Fruit fly (Drosophila melanogaster) whole organism, embryonic: Measurements from ENCODE around the gene CG15142.

Source experiments
- CG11723 ChIP-seq: fragments of 200-800 bp; sonication (Bioruptor generic); optimal IDR thresholded peaks from 2 replicates; lab custom pipeline; 2017; ENCODE audit warnings: missing biosample characterization, mild to moderate bottlenecking, missing genetic modification characterization
- psq ChIP-seq: fragments of 200-800 bp; sonication (Bioruptor generic); optimal IDR thresholded peaks from 2 replicates; lab custom pipeline; 2017; ENCODE audit warnings: missing biosample characterization, missing genetic modification characterization

DNA sequence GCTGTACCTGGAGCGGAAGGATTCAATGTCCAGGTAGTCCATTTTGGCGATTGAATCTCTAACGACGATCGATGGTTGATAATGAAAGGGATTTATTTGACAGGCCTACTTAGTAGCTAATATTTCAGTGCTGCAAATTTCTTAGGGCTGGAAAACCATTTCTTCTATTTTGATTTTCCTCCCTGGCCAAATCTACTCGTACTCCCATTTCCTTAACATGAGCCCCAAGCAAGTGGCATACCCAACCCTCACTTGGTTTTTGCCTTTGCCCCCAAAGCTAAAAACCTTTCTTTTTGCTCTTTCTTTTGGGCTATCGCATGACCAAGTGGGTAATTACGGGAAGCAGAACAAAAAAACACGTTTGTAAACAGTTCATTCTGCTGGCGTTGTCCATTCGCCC is at the start of gene CG15142:
- no peak for TF ChIP-seq CG11723
- no peak for TF ChIP-seq psq (GFP tag; lab: Kevin White, UChicago)
